Fruit fly (Drosophila melanogaster): ENCODE measurements around the gene Moca-cyp.

The Moca-cyp gene

dm6 chr3R:28331126-28331490, 9.0 kb upstream of the Moca-cyp start:
- TF ChIP-seq h (GFP tag; optimal IDR thresholded peaks at IDR 0.05) (no peak), br (GFP tag; optimal IDR thresholded peaks at IDR 0.05) (no peak), lola (GFP tag; optimal IDR thresholded peaks at IDR 0.05) (no peak), sv (GFP tag; optimal IDR thresholded peaks at IDR 0.05) (no peak), OdsH (GFP tag; optimal IDR thresholded peaks at IDR 0.05) (no peak), fru (GFP tag; optimal IDR thresholded peaks at IDR 0.05) (no peak), Vsx2 (GFP tag; optimal IDR thresholded peaks at IDR 0.05; ENCODE audit: partially characterized antibody) (no peak), CrebA (GFP tag; optimal IDR thresholded peaks at IDR 0.05; ENCODE audit: borderline replicate concordance) (no peak), Mio (GFP tag; optimal IDR thresholded peaks at IDR 0.05) (no peak), Sp1 (GFP tag; optimal IDR thresholded peaks at IDR 0.05) (no peak), HLH106 (tag; optimal IDR thresholded peaks at IDR 0.05) (no peak), Dif (GFP tag; optimal IDR thresholded peaks at IDR 0.05; ENCODE audit: partially characterized antibody) (no peak), psq (GFP tag; optimal IDR thresholded peaks at IDR 0.05) (no peak), Jra (GFP tag; optimal IDR thresholded peaks at IDR 0.05) (no peak)

dm6 chr3R:28332137-28332671, 7.9 kb upstream of the Moca-cyp start:
- TF ChIP-seq Mio (GFP tag; optimal IDR thresholded peaks at IDR 0.05) = no peak
- TF ChIP-seq dl (GFP tag; optimal IDR thresholded peaks at IDR 0.05; ENCODE audit: insufficient read depth in 1 of 2, partially characterized antibody in 2 of 2) = no peak
- peak; percentile 20 for TF ChIP-seq psq (GFP tag; optimal IDR thresholded peaks at IDR 0.05)
- no peak for TF ChIP-seq dsf (GFP tag; optimal IDR thresholded peaks at IDR 0.05; ENCODE audit: borderline replicate concordance)
- peak in 1 of 2 experiments; percentile 12 for TF ChIP-seq foxo (GFP tag; optimal IDR thresholded peaks at IDR 0.05)
- TF ChIP-seq brk (GFP tag; optimal IDR thresholded peaks at IDR 0.05) = no peak
- no peak for TF ChIP-seq br (GFP tag; optimal IDR thresholded peaks at IDR 0.05)
- TF ChIP-seq ey (GFP tag; optimal IDR thresholded peaks at IDR 0.05) = no peak
- TF ChIP-seq rgr (GFP tag; optimal IDR thresholded peaks at IDR 0.05) = peak; percentile 15
- no peak for TF ChIP-seq fru (GFP tag; optimal IDR thresholded peaks at IDR 0.05)
- peak; percentile 33 for TF ChIP-seq sv (GFP tag; optimal IDR thresholded peaks at IDR 0.05)
- TF ChIP-seq sage (GFP tag; optimal IDR thresholded peaks at IDR 0.05) = no peak

- TF ChIP-seq psq (GFP tag; optimal IDR thresholded peaks at IDR 0.05) = peak; percentile 40
- no peak for TF ChIP-seq Rel (GFP tag; optimal IDR thresholded peaks at IDR 0.05)
- TF ChIP-seq Rel (tag; optimal IDR thresholded peaks at IDR 0.05) = peak; percentile 12
- TF ChIP-seq Mio (GFP tag; optimal IDR thresholded peaks at IDR 0.05) = no peak
- TF ChIP-seq jim (GFP tag; optimal IDR thresholded peaks at IDR 0.05) = no peak
Measured at dm6 chr3R:28332674-28333421, 7.3 kb upstream of the Moca-cyp start.

dm6 chr3R:28335462-28335998, 4.6 kb upstream of the Moca-cyp start:
- TF ChIP-seq CrebA (GFP tag; optimal IDR thresholded peaks at IDR 0.05; ENCODE audit: borderline replicate concordance) (no peak), Hr78 (GFP tag; optimal IDR thresholded peaks at IDR 0.05) (no peak), h (GFP tag; optimal IDR thresholded peaks at IDR 0.05) (peak; percentile 80), fru (GFP tag; optimal IDR thresholded peaks at IDR 0.05) (peak; percentile 76), Abd-B (GFP tag; optimal IDR thresholded peaks at IDR 0.05) (no peak), HLH106 (tag; optimal IDR thresholded peaks at IDR 0.05) (peak; percentile 88), jim (GFP tag; optimal IDR thresholded peaks at IDR 0.05) (no peak), pan (optimal IDR thresholded peaks at IDR 0.05) (no peak), dmrt93B (GFP tag; optimal IDR thresholded peaks at IDR 0.05) (peak; percentile 74), foxo (GFP tag; optimal IDR thresholded peaks at IDR 0.05) (peak in 1 of 2 experiments; percentile 84), OdsH (GFP tag; optimal IDR thresholded peaks at IDR 0.05) (peak; percentile 64), Rel (GFP tag; optimal IDR thresholded peaks at IDR 0.05) (no peak), Rel (tag; optimal IDR thresholded peaks at IDR 0.05) (peak; percentile 47), CG9705 (GFP tag; optimal IDR thresholded peaks at IDR 0.05) (peak; percentile 80), brk (GFP tag; optimal IDR thresholded peaks at IDR 0.05) (no peak), Hnf4 (GFP tag; optimal IDR thresholded peaks at IDR 0.05) (peak; percentile 83), sage (GFP tag; optimal IDR thresholded peaks at IDR 0.05) (no peak), lola (GFP tag; optimal IDR thresholded peaks at IDR 0.05) (no peak), Mio (GFP tag; optimal IDR thresholded peaks at IDR 0.05) (peak; percentile 41), dl (GFP tag; optimal IDR thresholded peaks at IDR 0.05; ENCODE audit: insufficient read depth in 1 of 2, partially characterized antibody in 2 of 2) (no peak), CG32264 (GFP tag; optimal IDR thresholded peaks at IDR 0.05) (no peak), ey (GFP tag; optimal IDR thresholded peaks at IDR 0.05) (peak; percentile 80), Sp1 (GFP tag; optimal IDR thresholded peaks at IDR 0.05) (peak; percentile 81), psq (GFP tag; optimal IDR thresholded peaks at IDR 0.05) (peak; percentile 69), sv (GFP tag; optimal IDR thresholded peaks at IDR 0.05) (peak; percentile 77), usp (GFP tag; optimal IDR thresholded peaks at IDR 0.05) (no peak), dsf (GFP tag; optimal IDR thresholded peaks at IDR 0.05; ENCODE audit: borderline replicate concordance) (no peak), woc (GFP tag; optimal IDR thresholded peaks at IDR 0.05) (peak; percentile 57), Myc (optimal IDR thresholded peaks at IDR 0.05) (peak; percentile 72), br (GFP tag; optimal IDR thresholded peaks at IDR 0.05) (peak; percentile 76), Hr83 (GFP tag; optimal IDR thresholded peaks at IDR 0.05; ENCODE audit: poor library complexity, severe bottlenecking) (peak; percentile 62), N (GFP tag; optimal IDR thresholded peaks at IDR 0.05) (no peak), Jra (GFP tag; optimal IDR thresholded peaks at IDR 0.05) (peak; percentile 42), GATAd (GFP tag; optimal IDR thresholded peaks at IDR 0.05) (peak; percentile 54), Vsx2 (GFP tag; optimal IDR thresholded peaks at IDR 0.05; ENCODE audit: partially characterized antibody) (no peak), Dif (GFP tag; optimal IDR thresholded peaks at IDR 0.05; ENCODE audit: partially characterized antibody) (no peak)
